Fruit fly (Drosophila melanogaster): ENCODE results near the gene Cpr65Ec.

The Cpr65Ec gene

dm6 chr3L:7133699-7134655 is 41.0 kb downstream of the Cpr65Ec start, which contains the start of gene melt (continued):
- TF ChIP-seq CG4820 (GFP tag; optimal IDR thresholded peaks at IDR 0.05) (peak; percentile 85), CG4404 (GFP tag; IDR thresholded peaks at IDR 0.05) (peak; percentile 82), CG42726 (GFP tag; IDR thresholded peaks at IDR 0.05; ENCODE audit: partially characterized antibody) (peak; percentile 41; the same call in 1 of the 2 replicates), seq (GFP tag; IDR thresholded peaks at IDR 0.05) (peak; percentile 58), ewg (GFP tag; optimal IDR thresholded peaks at IDR 0.05) (peak; percentile 74), CG17385 (GFP tag; optimal IDR thresholded peaks at IDR 0.05) (peak; percentile 81), pb (GFP tag; optimal IDR thresholded peaks at IDR 0.05) (peak; percentile 83), Dip3 (GFP tag; optimal IDR thresholded peaks at IDR 0.05) (peak; percentile 86), rib (GFP tag; IDR thresholded peaks at IDR 0.05) (peak; percentile 53; the same call in 1 of the 2 replicates), dysf (GFP tag; IDR thresholded peaks at IDR 0.05) (peak; percentile 88), CG13287 (GFP tag; IDR thresholded peaks at IDR 0.05; ENCODE audit: partially characterized antibody) (peak; percentile 34; the same call in 1 of the 2 replicates), Hr39 (optimal IDR thresholded peaks at IDR 0.05) (no peak), ab (GFP tag; optimal IDR thresholded peaks at IDR 0.05) (no peak), tin (GFP tag; optimal IDR thresholded peaks at IDR 0.05) (peak; percentile 83), CG30020 (tag; optimal IDR thresholded peaks at IDR 0.05) (peak; percentile 49), CG14667 (GFP tag; IDR thresholded peaks at IDR 0.05) (peak; percentile 76), usp (GFP tag; optimal IDR thresholded peaks at IDR 0.05) (no peak), CG7839 (tag; optimal IDR thresholded peaks at IDR 0.05) (peak; percentile 92), CG17328 (GFP tag; IDR thresholded peaks at IDR 0.05) (peak; percentile 64), CG31388 (GFP tag; optimal IDR thresholded peaks at IDR 0.05) (peak; percentile 49), Lhr (GFP tag; optimal IDR thresholded peaks at IDR 0.05) (peak; percentile 72), bcd (GFP tag; optimal IDR thresholded peaks at IDR 0.05) (peak; percentile 89), Antp (GFP tag; optimal IDR thresholded peaks at IDR 0.05) (peak; percentile 84), CG10654 (GFP tag; optimal IDR thresholded peaks at IDR 0.05) (peak; percentile 82), Xrp1 (GFP tag; IDR thresholded peaks at IDR 0.05) (peak; percentile 79), maf-S (GFP tag; optimal IDR thresholded peaks at IDR 0.05) (peak; percentile 81), CG2678 (tag; optimal IDR thresholded peaks at IDR 0.05) (peak; percentile 93), ro (GFP tag; IDR thresholded peaks at IDR 0.05) (peak; percentile 62; the same call in 1 of the 2 replicates), Scr (GFP tag; IDR thresholded peaks at IDR 0.05; ENCODE audit: partially characterized antibody) (no peak), CG3995 (GFP tag; optimal IDR thresholded peaks at IDR 0.05) (peak; percentile 56), ssp (GFP tag; IDR thresholded peaks at IDR 0.05) (peak; percentile 85), ash1 (GFP tag; optimal IDR thresholded peaks at IDR 0.05) (no peak), Mad (GFP tag; optimal IDR thresholded peaks at IDR 0.05) (peak; percentile 82), gfzf (GFP tag; optimal IDR thresholded peaks at IDR 0.05) (no peak), ttk (GFP tag; IDR thresholded peaks at IDR 0.05) (peak; percentile 76; the same call in 1 of the 2 replicates), CG32767 (GFP tag; IDR thresholded peaks at IDR 0.05) (peak; percentile 74; the same call in 1 of the 2 replicates), CG12744 (GFP tag; optimal IDR thresholded peaks at IDR 0.05) (peak; percentile 83), CG9609 (GFP tag; optimal IDR thresholded peaks at IDR 0.05) (peak; percentile 82), CG6654 (GFP tag; optimal IDR thresholded peaks at IDR 0.05) (peak; percentile 65), CG4328 (GFP tag; optimal IDR thresholded peaks at IDR 0.05) (peak; percentile 68), sr (GFP tag; IDR thresholded peaks at IDR 0.05) (peak; percentile 48; the same call in 1 of the 3 replicates), PHDP (tag; optimal IDR thresholded peaks at IDR 0.05) (peak; percentile 82), CG11085 (GFP tag; IDR thresholded peaks at IDR 0.05) (peak; percentile 48), CrebB (tag; optimal IDR thresholded peaks at IDR 0.05) (peak; percentile 1), Med (GFP tag) (peak; percentile 97), CG1832 (GFP tag; optimal IDR thresholded peaks at IDR 0.05) (no peak), lab (GFP tag; optimal IDR thresholded peaks at IDR 0.05) (peak; percentile 85), sisA (GFP tag; IDR thresholded peaks at IDR 0.05) (peak; percentile 76), Spps (tag; optimal IDR thresholded peaks at IDR 0.05) (peak; percentile 32)

Measured in whole organism, embryonic.